Worm (Caenorhabditis elegans) whole organism, young adult: ENCODE measurements around the gene T28C6.11.
A peak's percentile ranks its signal among the peaks of the same experiment; 100 is the strongest.

ENCODE experiments used
- D2030.7 ChIP-seq: fragments of 200-800 bp; sonication (Bioruptor generic); IDR thresholded peaks from 2 replicates; pipeline ENCODE4 v1.3.6; 2022; ENCODE audit warnings: missing genetic modification reagents, missing genetic modification characterization, missing compliant biosample characterization
- F10E7.11 ChIP-seq: sonication (generic microtip); optimal IDR thresholded peaks from 2 replicates; lab custom pipeline; 2017; ENCODE audit warnings: mild to moderate bottlenecking, missing genetic modification characterization, moderate library complexity, missing compliant biosample characterization
- F37B4.10 ChIP-seq: fragments of 200-800 bp; sonication (Bioruptor generic); IDR thresholded peaks from 2 replicates; pipeline ENCODE4 v1.3.6; 2022; ENCODE audit warnings: missing genetic modification characterization, missing compliant biosample characterization
- F39B2.1 ChIP-seq: fragments of 200-800 bp; sonication (Bioruptor generic); IDR thresholded peaks from 2 replicates; pipeline ENCODE4 v1.3.6; 2022; ENCODE audit warnings: missing genetic modification reagents, missing genetic modification characterization, missing compliant biosample characterization
- F52B5.7 ChIP-seq: sonication (generic microtip); optimal IDR thresholded peaks from 2 replicates; lab custom pipeline; 2016; ENCODE audit warnings: mild to moderate bottlenecking, missing genetic modification characterization, missing compliant biosample characterization
- K12H6.12 ChIP-seq: fragments of 200-800 bp; sonication (Bioruptor generic); optimal IDR thresholded peaks from 2 replicates; lab custom pipeline; 2018; ENCODE audit warnings: mild to moderate bottlenecking, missing genetic modification characterization, missing compliant biosample characterization
- Y53F4B.3 ChIP-seq: fragments of 200-800 bp; sonication (Bioruptor generic); IDR thresholded peaks from 2 replicates; pipeline ENCODE4 v1.3.6; 2022; ENCODE audit warnings: missing genetic modification reagents, missing genetic modification characterization, missing compliant biosample characterization
- ama-1 ChIP-seq, 3 experiments: fragments of 150-350 bp in 1 of 3; sonication (generic microtip) in 2 of 3; optimal IDR thresholded peaks; 2 replicates each; lab custom pipeline; 2014 to 2018; ENCODE audit warnings: missing biosample characterization in 2 of 3, missing genetic modification characterization in 2 of 3, missing genetic modification reagents in 2 of 3
- attf-3 ChIP-seq: fragments of 200-800 bp; sonication (Bioruptor generic); conservative IDR thresholded peaks from 2 replicates; pipeline ENCODE4 v1.3.6; 2022; ENCODE audit warnings: missing genetic modification reagents, missing genetic modification characterization, missing compliant biosample characterization
- attf-6 ChIP-seq: fragments of 200-800 bp; sonication (Bioruptor generic); IDR thresholded peaks from 2 replicates; pipeline ENCODE4 v1.3.6; 2022; ENCODE audit warnings: missing genetic modification reagents, missing genetic modification characterization, missing compliant biosample characterization
- ceh-40 ChIP-seq: fragments of 200-800 bp; sonication (Bioruptor generic); IDR thresholded peaks from 2 replicates; pipeline ENCODE4 v1.3.6; 2022; ENCODE audit warnings: missing genetic modification characterization, missing compliant biosample characterization
- ceh-91 ChIP-seq: fragments of 200-800 bp; sonication (Bioruptor generic); IDR thresholded peaks from 2 replicates; pipeline ENCODE4 v1.3.6; 2022; ENCODE audit warnings: missing genetic modification reagents, missing genetic modification characterization, missing compliant biosample characterization
- die-1 ChIP-seq: sonication (generic microtip); optimal IDR thresholded peaks from 2 replicates; lab custom pipeline; 2016; ENCODE audit warnings: missing genotype, mild to moderate bottlenecking, missing genetic modification characterization, missing compliant biosample characterization
- dpff-1 ChIP-seq: sonication (generic microtip); optimal IDR thresholded peaks from 2 replicates; lab custom pipeline; 2017; ENCODE audit warnings: mild to moderate bottlenecking, missing genetic modification characterization, missing compliant biosample characterization
- dpl-1 ChIP-seq: fragments of 150-350 bp; optimal IDR thresholded peaks from 2 replicates; lab custom pipeline; 2014; ENCODE audit warnings: missing biosample characterization, missing genetic modification reagents, missing genetic modification characterization
- efl-1 ChIP-seq: fragments of 150-350 bp; optimal IDR thresholded peaks from 2 replicates; lab custom pipeline; 2014; ENCODE audit warnings: missing biosample characterization, missing genetic modification reagents, missing genetic modification characterization
- egl-44 ChIP-seq: fragments of 200-800 bp; sonication (Bioruptor generic); IDR thresholded peaks from 2 replicates; pipeline ENCODE4 v1.3.6; 2022; ENCODE audit warnings: missing genetic modification reagents, missing genetic modification characterization, missing compliant biosample characterization
- ekl-4 ChIP-seq: fragments of 200-800 bp; sonication (Bioruptor generic); IDR thresholded peaks from 2 replicates; pipeline ENCODE4 v1.3.6; 2022; ENCODE audit warnings: missing genetic modification reagents, missing genetic modification characterization, missing compliant biosample characterization
- fkh-3 ChIP-seq: sonication (generic microtip); optimal IDR thresholded peaks from 2 replicates; lab custom pipeline; 2016; ENCODE audit warnings: mild to moderate bottlenecking, missing genetic modification characterization, missing compliant biosample characterization
- hlh-12 ChIP-seq: sonication (generic microtip); optimal IDR thresholded peaks from 2 replicates; lab custom pipeline; 2016; ENCODE audit warnings: missing genetic modification characterization, missing compliant biosample characterization
- hmg-20 ChIP-seq: fragments of 200-800 bp; sonication (Bioruptor generic); IDR thresholded peaks from 2 replicates; pipeline ENCODE4 v1.3.6; 2022; ENCODE audit warnings: missing genetic modification reagents, missing genetic modification characterization, missing compliant biosample characterization
- hrde-1 ChIP-seq: sonication (generic microtip); optimal IDR thresholded peaks from 2 replicates; lab custom pipeline; 2016; ENCODE audit warnings: missing genetic modification characterization, mild to moderate bottlenecking, missing compliant biosample characterization, moderate library complexity, missing genotype, missing genetic modification reagents, borderline replicate concordance
- lag-1 ChIP-seq: fragments of 200-800 bp; sonication (Bioruptor generic); IDR thresholded peaks from 2 replicates; pipeline ENCODE4 v1.3.6; 2022; ENCODE audit warnings: missing genetic modification reagents, missing genetic modification characterization, missing compliant biosample characterization
- lin-35 ChIP-seq, 3 experiments: fragments of 150-350 bp in 2 of 3; sonication (generic microtip) in 1 of 3; optimal IDR thresholded peaks; 2 replicates each; lab custom pipeline; 2014 to 2018; ENCODE audit warnings: missing biosample characterization in 3 of 3, missing genetic modification characterization in 3 of 3, missing genetic modification reagents in 3 of 3
- lir-1 ChIP-seq: fragments of 200-800 bp; sonication (Bioruptor generic); conservative IDR thresholded peaks from 2 replicates; pipeline ENCODE4 v1.3.6; 2022; ENCODE audit warnings: missing genetic modification reagents, missing genetic modification characterization, missing compliant biosample characterization
- lsy-27 ChIP-seq: sonication (generic microtip); optimal IDR thresholded peaks from 2 replicates; lab custom pipeline; 2017; ENCODE audit warnings: missing genetic modification characterization, mild to moderate bottlenecking, missing compliant biosample characterization, antibody characterized with exemption, missing genotype, borderline replicate concordance; ENCODE audit not compliant: insufficient read depth
- madf-10 ChIP-seq: sonication (generic microtip); optimal IDR thresholded peaks from 2 replicates; lab custom pipeline; 2016; ENCODE audit warnings: mild to moderate bottlenecking, missing genetic modification characterization, missing compliant biosample characterization
- madf-8 ChIP-seq: fragments of 200-800 bp; sonication (Bioruptor generic); conservative IDR thresholded peaks from 2 replicates; pipeline ENCODE4 v1.3.6; 2022; ENCODE audit warnings: missing genetic modification reagents, missing genetic modification characterization, missing compliant biosample characterization
- mcd-1 ChIP-seq: fragments of 200-800 bp; sonication (Bioruptor generic); IDR thresholded peaks from 2 replicates; pipeline ENCODE4 v1.3.6; 2022; ENCODE audit warnings: missing genetic modification reagents, missing genetic modification characterization, missing compliant biosample characterization
- mxl-1 ChIP-seq: sonication (generic microtip); optimal IDR thresholded peaks from 2 replicates; lab custom pipeline; 2016; ENCODE audit warnings: missing genetic modification characterization, missing compliant biosample characterization
- nfya-1 ChIP-seq: sonication (generic microtip); optimal IDR thresholded peaks from 2 replicates; lab custom pipeline; 2017; ENCODE audit warnings: antibody characterized with exemption, missing compliant biosample characterization, missing genetic modification characterization, borderline replicate concordance; ENCODE audit not compliant: insufficient read depth
- nfyb-1 ChIP-seq: fragments of 200-800 bp; sonication (Bioruptor generic); IDR thresholded peaks from 2 replicates; pipeline ENCODE4 v1.3.6; 2022; ENCODE audit warnings: missing genetic modification reagents, missing genetic modification characterization, missing compliant biosample characterization
- nhr-179 ChIP-seq: sonication (generic microtip); optimal IDR thresholded peaks from 2 replicates; lab custom pipeline; 2016; ENCODE audit warnings: mild to moderate bottlenecking, missing genetic modification characterization, missing compliant biosample characterization
- snpc-1.3 ChIP-seq: sonication (generic microtip); optimal IDR thresholded peaks from 2 replicates; lab custom pipeline; 2017; ENCODE audit warnings: missing genetic modification characterization, mild to moderate bottlenecking, missing compliant biosample characterization, antibody characterized with exemption, moderate library complexity, missing genotype, missing genetic modification reagents; ENCODE audit not compliant: insufficient read depth
- snpc-3.4 ChIP-seq: sonication (generic microtip); optimal IDR thresholded peaks from 2 replicates; lab custom pipeline; 2017; ENCODE audit warnings: missing genetic modification characterization, mild to moderate bottlenecking, missing compliant biosample characterization, antibody characterized with exemption, moderate library complexity, missing genotype, missing genetic modification reagents
- somi-1 ChIP-seq: fragments of 200-800 bp; sonication (Bioruptor generic); optimal IDR thresholded peaks from 2 replicates; lab custom pipeline; 2018; ENCODE audit warnings: mild to moderate bottlenecking, missing genetic modification characterization, missing compliant biosample characterization
- tbx-9 ChIP-seq: sonication (generic microtip); optimal IDR thresholded peaks from 2 replicates; lab custom pipeline; 2016; ENCODE audit warnings: borderline replicate concordance, missing genetic modification characterization, inconsistent platforms, missing compliant biosample characterization
- tlf-1 ChIP-seq: fragments of 200-800 bp; sonication (Bioruptor generic); optimal IDR thresholded peaks from 2 replicates; lab custom pipeline; 2018; ENCODE audit warnings: mild to moderate bottlenecking, missing genetic modification characterization, missing compliant biosample characterization
- unc-130 ChIP-seq: sonication (generic microtip); optimal IDR thresholded peaks from 2 replicates; lab custom pipeline; 2016; ENCODE audit warnings: missing genetic modification reagents, missing genetic modification characterization, missing compliant biosample characterization
- zim-3 ChIP-seq: sonication (generic microtip); optimal IDR thresholded peaks from 2 replicates; lab custom pipeline; 2017; ENCODE audit warnings: mild to moderate bottlenecking, missing genetic modification characterization, moderate library complexity, missing compliant biosample characterization
- ztf-25 ChIP-seq: fragments of 200-800 bp; sonication (Bioruptor generic); IDR thresholded peaks from 2 replicates; pipeline ENCODE4 v1.3.6; 2022; ENCODE audit warnings: missing genetic modification reagents, missing genetic modification characterization, missing compliant biosample characterization

T28C6.11 gene

ce11 chrIV:8879810-8880209, 39.7 kb upstream of the T28C6.11 start, which contains the start of gene npax-4:
Gene npax-4 (minus strand): TSS chrIV:8879910.
- no peak for TF ChIP-seq snpc-3.4 (tag; lab: Kevin White, UChicago)
- no peak for TF ChIP-seq nfyb-1 (GFP tag; lab: Robert Waterston, UW)
- no peak for TF ChIP-seq ama-1 (optimal IDR thresholded peaks at IDR 0.05; lab: Kevin White, UChicago)
- TF ChIP-seq ama-1 (GFP tag; optimal IDR thresholded peaks at IDR 0.05; lab: Kevin White, UChicago): no peak
- TF ChIP-seq snpc-1.3: no peak
- TF ChIP-seq tlf-1: no peak

ce11 chrIV:8873847-8874246, 33.8 kb upstream of the T28C6.11 start, which contains the start of gene hdl-2:
Gene hdl-2 (plus strand): TSS chrIV:8874147.
- no peak for TF ChIP-seq fkh-3 (tag; lab: Kevin White, UChicago)
- TF ChIP-seq die-1 (tag; lab: Kevin White, UChicago): no peak
- TF ChIP-seq F10E7.11 (tag; lab: Kevin White, UChicago): no peak
- TF ChIP-seq D2030.7: no peak
- TF ChIP-seq hlh-12: no peak
- TF ChIP-seq Y53F4B.3 (GFP tag; lab: Robert Waterston, UW): no peak
- no peak for TF ChIP-seq F37B4.10 (GFP tag; lab: Robert Waterston, UW)
- TF ChIP-seq unc-130 (GFP tag; lab: Kevin White, UChicago): no peak

ce11 chrIV:8872958-8873357, 32.9 kb upstream of the T28C6.11 start, which contains the start of gene C09G9.3:
Gene C09G9.3 (minus strand): TSS chrIV:8873058.
- TF ChIP-seq K12H6.12 (tag; lab: Kevin White, UChicago) (no peak), madf-10 (no peak), mxl-1 (no peak), dpl-1 (no peak), madf-8 (GFP tag; lab: Robert Waterston, UW) (no peak), nfya-1 (tag; lab: Kevin White, UChicago) (no peak), lsy-27 (no peak), somi-1 (GFP tag; lab: Kevin White, UChicago) (no peak), nhr-179 (tag; lab: Kevin White, UChicago) (no peak), mcd-1 (GFP tag; lab: Robert Waterston, UW) (no peak), egl-44 (GFP tag; lab: Robert Waterston, UW) (no peak), attf-6 (GFP tag; lab: Robert Waterston, UW) (no peak)

- TF ChIP-seq attf-3 (peak; percentile 94), ceh-91 (GFP tag; lab: Robert Waterston, UW) (no peak), zim-3 (tag; lab: Kevin White, UChicago) (no peak), madf-8 (GFP tag; lab: Robert Waterston, UW) (no peak), lag-1 (GFP tag; lab: Robert Waterston, UW) (no peak), somi-1 (GFP tag; lab: Kevin White, UChicago) (no peak), F39B2.1 (no peak), ekl-4 (GFP tag; lab: Robert Waterston, UW) (no peak), nfya-1 (tag; lab: Kevin White, UChicago) (no peak), dpff-1 (tag; lab: Kevin White, UChicago) (no peak), tbx-9 (tag; lab: Kevin White, UChicago) (no peak), lir-1 (GFP tag; lab: Robert Waterston, UW) (no peak), hmg-20 (GFP tag; lab: Robert Waterston, UW) (no peak), hrde-1 (tag; lab: Kevin White, UChicago) (no peak), lin-35 (GFP tag; optimal IDR thresholded peaks at IDR 0.05; lab: Kevin White, UChicago) (peak in 1 of 3 experiments; percentile 86), ztf-25 (GFP tag; lab: Robert Waterston, UW) (no peak), ceh-40 (GFP tag; lab: Robert Waterston, UW) (no peak), F52B5.7 (tag; lab: Kevin White, UChicago) (no peak), dpl-1 (peak; percentile 71), efl-1 (peak; percentile 85)
Measured at ce11 chrIV:8869624-8870023, 29.6 kb upstream of the T28C6.11 start, which contains the start of gene npp-23. Gene npp-23 (minus strand): TSS chrIV:8869679.
